Worm (Caenorhabditis elegans) whole organism, late embryonic: ENCODE data around the gene ZK829.9.

Source experiments
- C08G9.2 ChIP-seq: sonication (generic microtip); optimal IDR thresholded peaks from 2 replicates; lab custom pipeline; 2016; ENCODE audit warnings: mild to moderate bottlenecking, missing genetic modification characterization, moderate library complexity, missing compliant biosample characterization
- F13H6.1 ChIP-seq: sonication (generic microtip); optimal IDR thresholded peaks from 2 replicates; lab custom pipeline; 2016; ENCODE audit warnings: missing genetic modification characterization, missing compliant biosample characterization
- ahr-1 ChIP-seq: sonication (generic microtip); optimal IDR thresholded peaks from 2 replicates; lab custom pipeline; 2016; ENCODE audit warnings: missing genetic modification characterization, missing compliant biosample characterization
- ceh-14 ChIP-seq: sonication (generic microtip); optimal IDR thresholded peaks from 2 replicates; lab custom pipeline; 2016; ENCODE audit warnings: missing genotype, missing genetic modification characterization, missing compliant biosample characterization
- ceh-18 ChIP-seq: sonication (generic microtip); optimal IDR thresholded peaks from 2 replicates; lab custom pipeline; 2016; ENCODE audit warnings: missing genetic modification characterization, missing compliant biosample characterization
- ceh-19 ChIP-seq: fragments of 200-800 bp; sonication (Bioruptor generic); optimal IDR thresholded peaks from 2 replicates; lab custom pipeline; 2018; ENCODE audit warnings: mild to moderate bottlenecking, missing genetic modification characterization, missing compliant biosample characterization
- ceh-2 ChIP-seq: sonication (generic microtip); optimal IDR thresholded peaks from 2 replicates; lab custom pipeline; 2016; ENCODE audit warnings: missing genotype, missing genetic modification characterization, missing compliant biosample characterization
- ceh-22 ChIP-seq: sonication (generic microtip); optimal IDR thresholded peaks from 2 replicates; lab custom pipeline; 2017; ENCODE audit warnings: missing biosample characterization, missing genetic modification characterization
- ceh-24 ChIP-seq: sonication (generic microtip); optimal IDR thresholded peaks from 2 replicates; lab custom pipeline; 2016; ENCODE audit warnings: mild to moderate bottlenecking, missing genetic modification characterization, missing compliant biosample characterization
- ceh-34 ChIP-seq: sonication (generic microtip); optimal IDR thresholded peaks from 2 replicates; lab custom pipeline; 2016; ENCODE audit warnings: mild to moderate bottlenecking, missing genetic modification characterization, missing compliant biosample characterization
- ceh-45 ChIP-seq: fragments of 200-800 bp; sonication (Bioruptor generic); IDR thresholded peaks from 2 replicates; pipeline ENCODE4 v1.3.6; 2022; ENCODE audit warnings: missing genetic modification reagents, missing genetic modification characterization, missing compliant biosample characterization
- ceh-6 ChIP-seq: fragments of 200-800 bp; sonication (Bioruptor generic); optimal IDR thresholded peaks from 2 replicates; lab custom pipeline; 2018; ENCODE audit warnings: mild to moderate bottlenecking, missing genetic modification characterization, missing compliant biosample characterization
- ceh-9 ChIP-seq: sonication (generic microtip); optimal IDR thresholded peaks from 2 replicates; lab custom pipeline; 2016; ENCODE audit warnings: mild to moderate bottlenecking, missing genetic modification characterization, inconsistent platforms, missing compliant biosample characterization
- che-1 ChIP-seq: sonication (generic microtip); optimal IDR thresholded peaks from 2 replicates; lab custom pipeline; 2016; ENCODE audit warnings: mild to moderate bottlenecking, missing genetic modification characterization, missing compliant biosample characterization
- dmd-4 ChIP-seq: sonication (generic microtip); optimal IDR thresholded peaks from 2 replicates; lab custom pipeline; 2016; ENCODE audit warnings: borderline replicate concordance, missing genetic modification characterization, missing compliant biosample characterization
- elt-4 ChIP-seq: sonication (generic microtip); optimal IDR thresholded peaks from 2 replicates; lab custom pipeline; 2016; ENCODE audit warnings: missing genetic modification characterization, missing compliant biosample characterization
- ets-4 ChIP-seq: sonication (generic microtip); optimal IDR thresholded peaks from 2 replicates; lab custom pipeline; 2016; ENCODE audit warnings: missing genetic modification characterization, missing compliant biosample characterization
- eyg-1 ChIP-seq: sonication (generic microtip); optimal IDR thresholded peaks from 2 replicates; lab custom pipeline; 2016; ENCODE audit warnings: missing genotype, missing genetic modification characterization, missing compliant biosample characterization
- hlh-30 ChIP-seq: sonication (generic microtip); optimal IDR thresholded peaks from 2 replicates; lab custom pipeline; 2017; ENCODE audit warnings: antibody characterized with exemption, missing genetic modification characterization, missing compliant biosample characterization; ENCODE audit not compliant: insufficient read depth
- hlh-6 ChIP-seq: sonication (generic microtip); optimal IDR thresholded peaks from 2 replicates; lab custom pipeline; 2016; ENCODE audit warnings: missing genotype, missing genetic modification characterization, missing compliant biosample characterization
- hlh-8 ChIP-seq: sonication (generic microtip); optimal IDR thresholded peaks from 2 replicates; lab custom pipeline; 2016; ENCODE audit warnings: missing genotype, missing genetic modification characterization, missing compliant biosample characterization
- lim-6 ChIP-seq: sonication (generic microtip); optimal IDR thresholded peaks from 2 replicates; lab custom pipeline; 2016; ENCODE audit warnings: missing genetic modification characterization, missing compliant biosample characterization
- nfya-1 ChIP-seq: sonication (generic microtip); optimal IDR thresholded peaks from 2 replicates; lab custom pipeline; 2017; ENCODE audit warnings: missing genetic modification characterization, mild to moderate bottlenecking, missing compliant biosample characterization, antibody characterized with exemption, moderate library complexity
- nhr-11 ChIP-seq: fragments of 150-350 bp; optimal IDR thresholded peaks from 2 replicates; lab custom pipeline; 2014; ENCODE audit warnings: missing biosample characterization, missing genetic modification characterization
- pha-4 ChIP-seq: fragments of 150-350 bp; optimal IDR thresholded peaks from 2 replicates; lab custom pipeline; 2018; ENCODE audit warnings: missing biosample characterization, missing genetic modification reagents, missing genetic modification characterization
- pqm-1 ChIP-seq: sonication (generic microtip); optimal IDR thresholded peaks from 2 replicates; lab custom pipeline; 2016; ENCODE audit warnings: missing genetic modification characterization, missing compliant biosample characterization
- pros-1 ChIP-seq: fragments of 150-350 bp; optimal IDR thresholded peaks from 2 replicates; lab custom pipeline; 2014; ENCODE audit warnings: missing biosample characterization, missing genetic modification reagents, missing genetic modification characterization
- rnt-1 ChIP-seq: sonication (generic microtip); optimal IDR thresholded peaks from 2 replicates; lab custom pipeline; 2016; ENCODE audit warnings: missing genetic modification characterization, missing compliant biosample characterization
- sdc-2 ChIP-seq: sonication (generic microtip); optimal IDR thresholded peaks from 2 replicates; lab custom pipeline; 2016; ENCODE audit warnings: missing genotype, missing genetic modification characterization, missing compliant biosample characterization
- sox-2 ChIP-seq: fragments of 200-800 bp; sonication (Bioruptor generic); IDR thresholded peaks from 2 replicates; pipeline ENCODE4 v1.3.6; 2022; ENCODE audit warnings: missing genetic modification reagents, missing genetic modification characterization, missing compliant biosample characterization
- sox-4 ChIP-seq: sonication (generic microtip); optimal IDR thresholded peaks from 2 replicates; lab custom pipeline; 2017; ENCODE audit warnings: mild to moderate bottlenecking, missing genetic modification characterization, inconsistent platforms, missing compliant biosample characterization
- syd-9 ChIP-seq: sonication (generic microtip); optimal IDR thresholded peaks from 2 replicates; lab custom pipeline; 2016; ENCODE audit warnings: mild to moderate bottlenecking, missing genetic modification characterization, moderate library complexity, missing compliant biosample characterization
- tbx-2 ChIP-seq: sonication (generic microtip); optimal IDR thresholded peaks from 2 replicates; lab custom pipeline; 2016; ENCODE audit warnings: missing genetic modification characterization, missing compliant biosample characterization
- ttx-3 ChIP-seq: sonication (generic microtip); optimal IDR thresholded peaks from 2 replicates; lab custom pipeline; 2016; ENCODE audit warnings: missing genetic modification reagents, missing genetic modification characterization, missing compliant biosample characterization
- unc-3 ChIP-seq, 2 experiments: fragments of 200-800 bp in 1 of 2; sonication (Bioruptor generic) in 1 of 2; sonication (generic microtip) in 1 of 2; conservative IDR thresholded peaks in 1 of 2; optimal IDR thresholded peaks in 1 of 2; 2 replicates each; pipeline versions ENCODE4 v1.3.6 to Lab custom; 2016 to 2022; ENCODE audit warnings: missing compliant biosample characterization in 2 of 2, missing genetic modification characterization in 2 of 2, missing genetic modification reagents in 1 of 2
- unc-42 ChIP-seq: sonication (generic microtip); optimal IDR thresholded peaks from 2 replicates; lab custom pipeline; 2016; ENCODE audit warnings: missing genotype, missing genetic modification characterization, missing compliant biosample characterization
- unc-55 ChIP-seq: sonication (generic microtip); optimal IDR thresholded peaks from 2 replicates; lab custom pipeline; 2017; ENCODE audit warnings: missing biosample characterization, missing genetic modification reagents, missing genetic modification characterization
- unc-86 ChIP-seq: sonication (generic microtip); optimal IDR thresholded peaks from 2 replicates; lab custom pipeline; 2016; ENCODE audit warnings: missing genetic modification characterization, missing compliant biosample characterization

ZK829.9 gene

DNA sequence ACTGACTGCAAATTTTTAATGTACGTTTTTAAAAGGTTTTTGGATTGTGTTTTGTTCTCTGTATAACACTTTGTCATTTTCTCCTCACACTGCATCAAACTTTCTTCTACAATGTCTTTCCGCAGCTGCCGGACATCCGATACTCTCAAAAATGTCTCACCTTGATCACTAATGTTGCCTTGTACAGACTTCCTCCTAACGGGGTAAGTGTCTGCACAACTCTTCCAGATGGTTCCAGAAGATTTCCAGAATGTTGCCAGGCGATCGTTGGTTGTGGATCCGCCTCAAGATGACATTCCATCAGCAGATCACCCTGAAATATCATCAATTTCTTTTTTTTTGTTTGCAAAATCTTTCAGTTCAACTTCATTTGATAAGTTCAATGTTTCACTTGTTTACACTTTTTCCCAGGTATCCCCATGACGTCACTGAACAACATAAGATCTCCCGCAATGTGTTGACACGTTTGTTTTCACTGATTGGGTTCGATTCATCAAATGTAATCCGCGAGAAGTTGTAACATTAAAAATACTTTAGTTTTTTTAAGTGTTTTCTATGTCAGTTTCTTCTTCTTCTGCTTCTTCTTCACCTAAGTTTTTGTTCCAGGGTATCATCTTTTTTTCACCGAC, 38.8 kb downstream of the ZK829.9 start:
- TF ChIP-seq ceh-6 (no peak), ahr-1 (tag; lab: Kevin White, UChicago) (no peak), sox-2 (GFP tag; lab: Robert Waterston, UW) (no peak), ceh-22 (tag; lab: Kevin White, UChicago) (no peak), lim-6 (tag; lab: Kevin White, UChicago) (no peak), che-1 (no peak), unc-3 (GFP tag; conservative IDR thresholded peaks at IDR 0.05; lab: Robert Waterston, UW) (no peak), unc-3 (tag; optimal IDR thresholded peaks at IDR 0.05; lab: Kevin White, UChicago) (no peak), sox-4 (tag; lab: Kevin White, UChicago) (no peak), C08G9.2 (tag; lab: Kevin White, UChicago) (no peak), pros-1 (tag; lab: Kevin White, UChicago) (no peak)

DNA sequence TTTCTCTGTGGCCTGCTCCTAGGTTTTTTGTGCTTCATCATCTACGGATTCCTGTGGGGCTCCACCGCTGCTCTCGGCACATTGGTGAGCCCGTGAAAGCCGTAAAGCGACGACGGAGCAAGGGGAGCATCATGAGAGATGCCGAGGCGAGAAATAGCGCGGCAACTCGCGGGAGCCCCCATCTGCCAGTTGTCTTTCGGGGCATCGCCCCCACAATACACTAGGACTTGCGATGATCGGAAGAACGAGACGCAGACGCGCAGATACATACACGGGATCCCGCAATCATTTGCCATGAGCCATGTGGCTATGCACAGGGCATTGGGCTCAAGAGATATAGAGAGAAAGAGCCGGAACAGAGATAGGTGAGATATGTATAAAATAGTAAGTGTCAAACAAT, 40.0 kb downstream of the ZK829.9 start:
- TF ChIP-seq ceh-9 (tag; lab: Kevin White, UChicago) (no peak), pqm-1 (tag; lab: Kevin White, UChicago) (no peak), unc-55 (GFP tag; lab: Kevin White, UChicago) (peak; percentile 45), hlh-8 (tag; lab: Kevin White, UChicago) (peak; percentile 36), tbx-2 (tag; lab: Kevin White, UChicago) (peak; percentile 38), ceh-2 (peak; percentile 11), rnt-1 (tag; lab: Kevin White, UChicago) (peak; percentile 76), sdc-2 (tag; lab: Kevin White, UChicago) (peak; percentile 4), unc-86 (no peak), dmd-4 (tag; lab: Kevin White, UChicago) (peak; percentile 8), nfya-1 (peak; percentile 6), ceh-14 (tag; lab: Kevin White, UChicago) (peak; percentile 22), ceh-45 (no peak), ceh-18 (tag; lab: Kevin White, UChicago) (peak; percentile 91), hlh-30 (peak; percentile 6), ceh-34 (tag; lab: Kevin White, UChicago) (peak; percentile 47), syd-9 (peak; percentile 48), ceh-24 (tag; lab: Kevin White, UChicago) (no peak), ttx-3 (tag; lab: Kevin White, UChicago) (no peak)

DNA sequence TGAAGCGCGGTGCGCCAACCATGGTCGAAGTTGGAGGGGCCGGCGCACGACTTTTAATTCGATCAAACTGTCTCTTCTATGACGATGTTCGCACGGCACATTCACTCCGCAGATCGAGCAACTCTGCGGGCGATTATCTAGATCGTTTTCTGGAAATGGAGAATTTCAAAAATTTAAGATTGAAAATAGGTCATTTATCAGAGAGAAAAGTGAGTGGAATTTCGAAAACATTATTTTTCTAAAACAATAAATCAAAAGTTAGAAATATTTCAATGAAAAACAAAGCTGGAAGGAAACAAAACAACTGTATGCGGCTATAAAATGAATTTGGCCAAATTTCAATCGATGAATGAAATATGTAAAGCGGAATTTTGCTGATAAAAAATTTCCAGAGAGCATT, 40.5 kb downstream of the ZK829.9 start, which contains the start of the genes ZK617.26 and unc-22:
ZK617.26 (minus strand) TSS at position 101 of the 400 bp plus-strand sequence.
unc-22 (minus strand) TSS at position 149 of the 400 bp plus-strand sequence.
- TF ChIP-seq C08G9.2 (tag; lab: Kevin White, UChicago) (no peak), elt-4 (no peak), hlh-6 (no peak), pha-4 (tag; lab: Kevin White, UChicago) (no peak), ceh-19 (GFP tag; lab: Kevin White, UChicago) (no peak), eyg-1 (tag; lab: Kevin White, UChicago) (no peak), pqm-1 (tag; lab: Kevin White, UChicago) (no peak), syd-9 (no peak)

DNA sequence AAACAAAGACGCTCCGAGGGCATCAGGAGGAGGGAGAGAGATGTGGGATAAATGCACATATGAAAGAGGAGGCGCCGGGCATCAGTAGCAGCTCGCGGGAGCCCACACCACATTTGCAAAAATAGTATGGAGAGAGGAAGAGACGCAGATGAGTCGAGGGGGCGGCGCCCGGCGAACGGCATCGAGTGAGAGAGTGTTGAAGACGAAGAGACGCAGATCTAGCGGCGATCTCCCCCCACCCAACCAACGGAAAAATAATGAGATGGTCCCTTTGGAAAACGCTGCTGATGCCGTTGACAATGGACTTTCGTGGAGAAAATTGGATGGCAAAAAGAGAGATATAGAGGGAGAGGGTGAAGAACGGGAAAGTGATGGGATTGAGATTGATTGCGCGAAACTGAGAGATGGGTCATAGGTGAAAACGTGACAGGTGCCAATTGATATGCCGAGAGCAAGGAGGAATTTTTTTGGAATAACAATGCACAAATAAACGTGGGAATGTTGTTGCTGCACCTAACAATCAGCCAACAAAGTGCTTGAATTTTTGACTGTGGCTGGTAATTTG, 42.2 kb downstream of the ZK829.9 start:
- TF ChIP-seq F13H6.1 (tag; lab: Kevin White, UChicago) (no peak), ceh-18 (tag; lab: Kevin White, UChicago) (peak; percentile 33), nhr-11 (tag; lab: Kevin White, UChicago) (no peak), ceh-14 (tag; lab: Kevin White, UChicago) (peak; percentile 36), ets-4 (tag; lab: Kevin White, UChicago) (no peak), unc-55 (GFP tag; lab: Kevin White, UChicago) (peak; percentile 51), nfya-1 (peak; percentile 8), rnt-1 (tag; lab: Kevin White, UChicago) (peak; percentile 71), unc-42 (no peak)
- TF ChIP-seq, all 69 proteins: peak for 5
